Fruit fly (Drosophila melanogaster): Measurements from ENCODE around the gene CG32719.

- TF ChIP-seq Hr78 (GFP tag; optimal IDR thresholded peaks at IDR 0.05) (no peak), brk (GFP tag; optimal IDR thresholded peaks at IDR 0.05) (no peak), lola (GFP tag; optimal IDR thresholded peaks at IDR 0.05) (no peak)
These were observed 31.2 kb upstream of the CG32719 start for dm6 chrX:7579023-7579422.
